Worm (Caenorhabditis elegans) whole organism, mixed stage, embryonic: ENCODE data around the gene fbxb-72.

Experiments
- blmp-1 ChIP-seq: fragments of 150-350 bp; optimal IDR thresholded peaks from 2 replicates; lab custom pipeline; 2014; ENCODE audit warnings: missing biosample characterization, missing genetic modification characterization
- elt-3 ChIP-seq: fragments of 150-350 bp; optimal IDR thresholded peaks from 2 replicates; lab custom pipeline; 2014; ENCODE audit warnings: missing biosample characterization, missing genetic modification characterization
- lin-13 ChIP-seq: fragments of 150-350 bp; optimal IDR thresholded peaks from 2 replicates; lab custom pipeline; 2014; ENCODE audit warnings: missing biosample characterization, missing genetic modification characterization
- mep-1 ChIP-seq: fragments of 150-350 bp; optimal IDR thresholded peaks from 2 replicates; lab custom pipeline; 2017; ENCODE audit warnings: missing biosample characterization, missing genetic modification reagents, missing genetic modification characterization, inconsistent platforms
- nhr-237 ChIP-seq: fragments of 150-350 bp; optimal IDR thresholded peaks from 2 replicates; lab custom pipeline; 2014; ENCODE audit warnings: missing biosample characterization, missing genetic modification characterization
- nhr-76 ChIP-seq: sonication (generic microtip); optimal IDR thresholded peaks from 2 replicates; lab custom pipeline; 2017; ENCODE audit warnings: missing biosample characterization, missing genetic modification characterization
- pha-4 ChIP-seq: fragments of 150-350 bp; optimal IDR thresholded peaks from 2 replicates; lab custom pipeline; 2018; ENCODE audit warnings: missing biosample characterization, missing genetic modification reagents, missing genetic modification characterization
- snpc-4 ChIP-seq: fragments of 150-350 bp; optimal IDR thresholded peaks from 2 replicates; lab custom pipeline; 2014; ENCODE audit warnings: missing biosample characterization, missing genetic modification characterization
- tbx-8 ChIP-seq: fragments of 200-800 bp; sonication (Bioruptor generic); optimal IDR thresholded peaks from 2 replicates; lab custom pipeline; 2018; ENCODE audit warnings: mild to moderate bottlenecking, missing genetic modification characterization, moderate library complexity, missing compliant biosample characterization
- unc-39 ChIP-seq: fragments of 150-350 bp; optimal IDR thresholded peaks from 2 replicates; lab custom pipeline; 2014; ENCODE audit warnings: missing biosample characterization, missing genetic modification characterization
- ztf-11 ChIP-seq: fragments of 150-350 bp; optimal IDR thresholded peaks from 2 replicates; lab custom pipeline; 2014; ENCODE audit warnings: missing biosample characterization, missing genetic modification characterization

- TF ChIP-seq nhr-237 (tag; lab: Kevin White, UChicago) (no peak), pha-4 (tag; lab: Kevin White, UChicago) (no peak), snpc-4 (no peak), unc-39 (tag; lab: Kevin White, UChicago) (no peak), mep-1 (no peak), nhr-76 (tag; lab: Kevin White, UChicago) (no peak), elt-3 (tag; lab: Kevin White, UChicago) (no peak), ztf-11 (tag; lab: Kevin White, UChicago) (no peak), blmp-1 (tag; lab: Kevin White, UChicago) (no peak), lin-13 (no peak), tbx-8 (GFP tag; lab: Kevin White, UChicago) (no peak)
These were observed 27.8 kb downstream of the fbxb-72 start, which contains the start of gene srj-52 for ce11 chrV:695914-696313.
